Fruit fly (Drosophila melanogaster): ENCODE measurements around the gene RpL36A.

The RpL36A gene

DNA sequence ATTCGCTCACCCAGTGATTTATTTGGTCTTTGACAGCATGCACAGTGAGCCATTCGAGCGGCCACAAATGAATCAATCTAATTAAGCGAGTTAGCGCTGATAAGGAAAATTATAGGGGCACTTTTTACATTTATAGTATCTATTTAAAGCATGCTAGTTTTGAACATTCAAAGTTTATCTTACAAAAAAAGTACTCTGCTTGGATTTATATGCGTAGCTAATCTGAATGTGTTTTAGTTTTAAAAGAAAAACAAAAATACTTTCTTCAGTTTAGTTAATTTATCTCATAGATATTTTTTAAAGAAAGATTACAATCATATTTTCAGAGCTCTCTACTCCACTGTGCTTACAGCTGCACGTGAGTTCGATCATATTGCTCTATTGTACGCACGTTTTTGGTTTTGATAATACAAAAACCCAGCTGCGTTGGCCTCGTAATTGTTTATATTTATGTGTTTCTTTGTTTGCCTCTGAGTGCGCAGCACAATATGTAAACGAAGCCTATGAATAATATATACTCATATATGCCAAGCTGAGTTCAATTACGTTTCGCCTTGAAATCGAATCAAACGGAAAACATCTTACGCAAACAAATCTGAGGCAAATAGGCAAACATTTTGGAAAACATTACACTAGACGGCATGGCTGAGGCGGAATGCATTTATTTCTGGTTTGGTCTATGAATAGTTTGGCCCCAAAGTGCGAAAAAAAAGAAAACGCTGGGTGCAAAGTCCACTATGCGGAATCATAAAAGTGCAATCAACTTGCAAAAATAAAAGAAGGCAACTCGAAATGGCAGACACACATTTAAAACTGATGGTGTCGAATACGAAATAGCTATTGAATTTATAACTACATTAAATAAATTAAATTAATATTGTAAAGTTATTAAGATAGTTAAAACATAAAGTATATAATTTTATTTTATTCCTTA lies 40.7 kb downstream of the RpL36A start (continued):
- TF ChIP-seq lilli (GFP tag; optimal IDR thresholded peaks at IDR 0.05): peak; percentile 88
- TF ChIP-seq Bgb (GFP tag; IDR thresholded peaks at IDR 0.05; ENCODE audit: partially characterized antibody): no peak
- peak; percentile 75 for TF ChIP-seq CG16863 (GFP tag; optimal IDR thresholded peaks at IDR 0.05)
- TF ChIP-seq NFAT (GFP tag; IDR thresholded peaks at IDR 0.05): peak; percentile 60; the same call in 1 of the 2 replicates
- peak; percentile 80 for TF ChIP-seq NC2β (GFP tag; optimal IDR thresholded peaks at IDR 0.05)
- TF ChIP-seq lola (GFP tag; optimal IDR thresholded peaks at IDR 0.05): peak in 1 of 3 experiments; percentile 91
- peak; percentile 81 for TF ChIP-seq Dek (tag; optimal IDR thresholded peaks at IDR 0.05)
- TF ChIP-seq CG11247 (GFP tag; IDR thresholded peaks at IDR 0.05): peak; percentile 63; the same call in 1 of the 2 replicates
- TF ChIP-seq CG2116 (GFP tag; optimal IDR thresholded peaks at IDR 0.05): peak; percentile 67
- peak; percentile 80 for TF ChIP-seq chn (GFP tag; optimal IDR thresholded peaks at IDR 0.05)
- TF ChIP-seq tna (GFP tag; IDR thresholded peaks at IDR 0.05; ENCODE audit: partially characterized antibody): no peak
- peak; percentile 78 for TF ChIP-seq gsb-n (tag; optimal IDR thresholded peaks at IDR 0.05)
- peak; percentile 73 to 80 for TF ChIP-seq Pdp1 (GFP tag; optimal IDR thresholded peaks at IDR 0.05)
- TF ChIP-seq dmrt99B (tag; optimal IDR thresholded peaks at IDR 0.05): peak; percentile 93
- peak; percentile 66 for TF ChIP-seq Dip3 (GFP tag; optimal IDR thresholded peaks at IDR 0.05)
- peak; percentile 81 for TF ChIP-seq ac (GFP tag; optimal IDR thresholded peaks at IDR 0.05)
- TF ChIP-seq Mad (GFP tag; optimal IDR thresholded peaks at IDR 0.05): peak; percentile 56
- TF ChIP-seq odd (GFP tag; optimal IDR thresholded peaks at IDR 0.05): peak; percentile 84
- TF ChIP-seq ken (GFP tag; IDR thresholded peaks at IDR 0.05): 0 out of 3 replicates have a peak, but pooled peaks have one; percentile 50
- no peak; the same call in 2 of the 3 replicates for TF ChIP-seq CG34224 (GFP tag; IDR thresholded peaks at IDR 0.05; ENCODE audit: partially characterized antibody)
- 0 out of 3 replicates have a peak, but pooled peaks have one; percentile 43 for TF ChIP-seq CG6175 (GFP tag; IDR thresholded peaks at IDR 0.05)
- TF ChIP-seq Taf1 (GFP tag; IDR thresholded peaks at IDR 0.05): peak; percentile 54; the same call in 1 of the 2 replicates
- peak; percentile 84 for TF ChIP-seq CG34376 (GFP tag; optimal IDR thresholded peaks at IDR 0.05)
- peak; percentile 80; the same call in 2 of the 3 replicates for TF ChIP-seq ci (GFP tag; IDR thresholded peaks at IDR 0.05)
- peak; percentile 64 for TF ChIP-seq abd-A (tag; optimal IDR thresholded peaks at IDR 0.05)
- peak; percentile 84 for TF ChIP-seq ind (GFP tag; optimal IDR thresholded peaks at IDR 0.05)
- peak; percentile 68 for TF ChIP-seq H2.0 (GFP tag; IDR thresholded peaks at IDR 0.05)
- peak; percentile 79 for TF ChIP-seq Mrtf (GFP tag; IDR thresholded peaks at IDR 0.05)
- peak; percentile 72 for TF ChIP-seq CG12744 (GFP tag; optimal IDR thresholded peaks at IDR 0.05)
- peak; percentile 73 for TF ChIP-seq croc (GFP tag; conservative IDR thresholded peaks at IDR 0.05)
- peak; percentile 50 for TF ChIP-seq btn (GFP tag; optimal IDR thresholded peaks at IDR 0.05)
- peak; percentile 79 for TF ChIP-seq wdn (GFP tag; IDR thresholded peaks at IDR 0.05)
- no peak for TF ChIP-seq CG16813 (GFP tag; IDR thresholded peaks at IDR 0.05; ENCODE audit: partially characterized antibody)
- TF ChIP-seq fd3F (GFP tag; optimal IDR thresholded peaks at IDR 0.05): peak; percentile 84
- peak; percentile 35 for TF ChIP-seq CG33213 (GFP tag; optimal IDR thresholded peaks at IDR 0.05)
- TF ChIP-seq BtbVII (GFP tag; optimal IDR thresholded peaks at IDR 0.05): peak; percentile 91
- peak; percentile 61; the same call in 1 of the 2 replicates for TF ChIP-seq Poxn (GFP tag; IDR thresholded peaks at IDR 0.05)
- no peak for TF ChIP-seq CG14965 (GFP tag; optimal IDR thresholded peaks at IDR 0.05; ENCODE audit: borderline replicate concordance)
- TF ChIP-seq bcd (GFP tag; optimal IDR thresholded peaks at IDR 0.05): peak; percentile 86
- TF ChIP-seq gcm2 (GFP tag; optimal IDR thresholded peaks at IDR 0.05): peak; percentile 66
- no peak for TF ChIP-seq prd (optimal IDR thresholded peaks at IDR 0.05)
- peak; percentile 85 for TF ChIP-seq prd (GFP tag; IDR thresholded peaks at IDR 0.05)
- peak; percentile 60 for TF ChIP-seq CG18011 (GFP tag; optimal IDR thresholded peaks at IDR 0.05)
- peak; percentile 76 for TF ChIP-seq B-H1 (GFP tag; IDR thresholded peaks at IDR 0.05)
- TF ChIP-seq Adf1 (GFP tag; IDR thresholded peaks at IDR 0.05): peak; percentile 57
- peak; percentile 31 for TF ChIP-seq lbe (GFP tag; optimal IDR thresholded peaks at IDR 0.05)
- TF ChIP-seq her (GFP tag; optimal IDR thresholded peaks at IDR 0.05): peak; percentile 80
- no peak for TF ChIP-seq Scr (GFP tag; IDR thresholded peaks at IDR 0.05; ENCODE audit: partially characterized antibody)
